Worm (Caenorhabditis elegans) whole organism, L1 larva: ENCODE results near the gene str-108.

Experiments
- C34B4.2 ChIP-seq: sonication (generic microtip); optimal IDR thresholded peaks from 2 replicates; lab custom pipeline; 2017; ENCODE audit warnings: mild to moderate bottlenecking, missing genetic modification characterization, missing compliant biosample characterization
- F16B12.6 ChIP-seq: fragments of 150-350 bp; optimal IDR thresholded peaks from 2 replicates; lab custom pipeline; 2014; ENCODE audit warnings: missing biosample characterization, missing genetic modification characterization
- Y116A8C.19 ChIP-seq: sonication (generic microtip); optimal IDR thresholded peaks from 2 replicates; lab custom pipeline; 2016; ENCODE audit warnings: missing compliant biosample characterization, missing genetic modification characterization, borderline replicate concordance
- aha-1 ChIP-seq: fragments of 150-350 bp; optimal IDR thresholded peaks from 2 replicates; lab custom pipeline; 2014; ENCODE audit warnings: missing biosample characterization, missing genetic modification characterization
- blmp-1 ChIP-seq: fragments of 150-350 bp; optimal IDR thresholded peaks from 2 replicates; lab custom pipeline; 2014; ENCODE audit warnings: missing biosample characterization, missing genetic modification characterization
- ceh-82 ChIP-seq, 3 experiments: fragments of 150-350 bp in 1 of 3; sonication (generic microtip) in 2 of 3; optimal IDR thresholded peaks; 2 replicates each; lab custom pipeline; 2014 to 2017; ENCODE audit warnings: missing biosample characterization in 3 of 3, missing genetic modification characterization in 3 of 3
- ceh-90 ChIP-seq: sonication (generic microtip); optimal IDR thresholded peaks from 2 replicates; lab custom pipeline; 2016; ENCODE audit warnings: missing genetic modification characterization, missing compliant biosample characterization
- ces-1 ChIP-seq: fragments of 150-350 bp; optimal IDR thresholded peaks from 2 replicates; lab custom pipeline; 2014; ENCODE audit warnings: missing biosample characterization, missing genetic modification reagents, missing genetic modification characterization
- dpl-1 ChIP-seq, 3 experiments: fragments of 150-350 bp in 2 of 3; sonication (generic microtip) in 1 of 3; optimal IDR thresholded peaks; 2 replicates each; lab custom pipeline; 2014 to 2017; ENCODE audit warnings: missing biosample characterization in 3 of 3, missing genetic modification characterization in 3 of 3, missing genetic modification reagents in 3 of 3
- efl-3 ChIP-seq: fragments of 200-800 bp; sonication (Bioruptor generic); optimal IDR thresholded peaks from 2 replicates; lab custom pipeline; 2018; ENCODE audit warnings: mild to moderate bottlenecking, missing genetic modification characterization, missing compliant biosample characterization
- egl-27 ChIP-seq, 2 experiments: fragments of 150-350 bp in 1 of 2; sonication (generic microtip); optimal IDR thresholded peaks; 3 replicates each; lab custom pipeline; 2017 to 2018; ENCODE audit warnings: missing biosample characterization in 2 of 2, missing genetic modification characterization in 2 of 2, missing genetic modification reagents in 2 of 2
- elt-3 ChIP-seq, 6 experiments: fragments of 150-350 bp in 1 of 6; sonication (generic microtip); optimal IDR thresholded peaks; 2 replicates each; lab custom pipeline; 2017 to 2018; ENCODE audit warnings: missing biosample characterization in 6 of 6, missing genetic modification characterization in 6 of 6, inconsistent platforms in 1 of 6
- ets-5 ChIP-seq: fragments of 200-800 bp; sonication (Bioruptor generic); IDR thresholded peaks from 2 replicates; pipeline ENCODE4 v1.3.6; 2022; ENCODE audit warnings: missing genetic modification characterization, missing compliant biosample characterization
- fkh-10 ChIP-seq: sonication (generic microtip); optimal IDR thresholded peaks from 2 replicates; lab custom pipeline; 2017; ENCODE audit warnings: missing biosample characterization, missing genetic modification reagents, missing genetic modification characterization
- fkh-4 ChIP-seq: sonication (generic microtip); optimal IDR thresholded peaks from 2 replicates; lab custom pipeline; 2016; ENCODE audit warnings: missing compliant biosample characterization, missing genetic modification characterization, borderline replicate concordance
- fos-1 ChIP-seq: fragments of 150-350 bp; optimal IDR thresholded peaks from 2 replicates; lab custom pipeline; 2014; ENCODE audit warnings: missing biosample characterization, missing genetic modification characterization
- grh-1 ChIP-seq: fragments of 200-800 bp; sonication (Bioruptor generic); IDR thresholded peaks from 2 replicates; pipeline ENCODE4 v1.3.6; 2022; ENCODE audit warnings: missing genetic modification reagents, missing genetic modification characterization, missing compliant biosample characterization
- hpl-2 ChIP-seq: fragments of 150-350 bp; optimal IDR thresholded peaks from 2 replicates; lab custom pipeline; 2014; ENCODE audit warnings: missing biosample characterization, missing genetic modification reagents, missing genetic modification characterization
- jun-1 ChIP-seq: fragments of 150-350 bp; optimal IDR thresholded peaks from 2 replicates; lab custom pipeline; 2014; ENCODE audit warnings: missing biosample characterization, missing genetic modification reagents, missing genetic modification characterization
- lin-13 ChIP-seq: fragments of 150-350 bp; optimal IDR thresholded peaks from 2 replicates; lab custom pipeline; 2014; ENCODE audit warnings: missing biosample characterization, missing genetic modification reagents, missing genetic modification characterization
- lin-14 ChIP-seq: fragments of 200-800 bp; sonication (Bioruptor generic); optimal IDR thresholded peaks from 2 replicates; lab custom pipeline; 2018; ENCODE audit warnings: mild to moderate bottlenecking, missing genetic modification characterization, moderate library complexity, missing compliant biosample characterization
- lin-15B ChIP-seq: fragments of 150-350 bp; sonication (generic microtip); optimal IDR thresholded peaks from 3 replicates; lab custom pipeline; 2014; ENCODE audit warnings: missing biosample characterization, missing genetic modification characterization
- lsy-2 ChIP-seq, 2 experiments: fragments of 150-350 bp; optimal IDR thresholded peaks; 2 replicates each; lab custom pipeline; 2014; ENCODE audit warnings: missing biosample characterization in 2 of 2, missing genetic modification characterization in 2 of 2
- mab-9 ChIP-seq: fragments of 200-800 bp; sonication (Bioruptor generic); IDR thresholded peaks from 2 replicates; pipeline ENCODE4 v1.3.6; 2022; ENCODE audit warnings: missing genetic modification reagents, missing genetic modification characterization, missing compliant biosample characterization
- mef-2 ChIP-seq: fragments of 150-350 bp; optimal IDR thresholded peaks from 2 replicates; lab custom pipeline; 2014; ENCODE audit warnings: missing biosample characterization, missing genetic modification characterization
- nhr-12 ChIP-seq: sonication (generic microtip); optimal IDR thresholded peaks from 2 replicates; lab custom pipeline; 2017; ENCODE audit warnings: missing biosample characterization, missing genetic modification characterization
- nhr-19 ChIP-seq: fragments of 200-800 bp; sonication (Bioruptor generic); conservative IDR thresholded peaks from 2 replicates; pipeline ENCODE4 v1.3.6; 2022; ENCODE audit warnings: missing genetic modification characterization, missing compliant biosample characterization
- nhr-20 ChIP-seq: sonication (generic microtip); optimal IDR thresholded peaks from 2 replicates; lab custom pipeline; 2016; ENCODE audit warnings: mild to moderate bottlenecking, missing genetic modification characterization, missing compliant biosample characterization
- nhr-237 ChIP-seq: fragments of 150-350 bp; optimal IDR thresholded peaks from 2 replicates; lab custom pipeline; 2014; ENCODE audit warnings: missing biosample characterization, missing genetic modification characterization
- nhr-47 ChIP-seq: sonication (generic microtip); optimal IDR thresholded peaks from 2 replicates; lab custom pipeline; 2016; ENCODE audit warnings: mild to moderate bottlenecking, missing genetic modification characterization, moderate library complexity, missing compliant biosample characterization
- nhr-76 ChIP-seq: sonication (generic microtip); optimal IDR thresholded peaks from 2 replicates; lab custom pipeline; 2017; ENCODE audit warnings: missing biosample characterization, missing genetic modification characterization
- nhr-84 ChIP-seq: sonication (generic microtip); optimal IDR thresholded peaks from 2 replicates; lab custom pipeline; 2017; ENCODE audit warnings: missing biosample characterization, missing genetic modification characterization
- nhr-85 ChIP-seq: sonication (generic microtip); peaks from one replicate; lab custom pipeline; 2016; ENCODE audit warnings: missing genetic modification characterization, inconsistent platforms, missing compliant biosample characterization
- rnt-1 ChIP-seq: sonication (generic microtip); optimal IDR thresholded peaks from 2 replicates; lab custom pipeline; 2016; ENCODE audit warnings: mild to moderate bottlenecking, missing genetic modification characterization, moderate library complexity, missing compliant biosample characterization
- skn-1 ChIP-seq: fragments of 150-350 bp; optimal IDR thresholded peaks from 2 replicates; lab custom pipeline; 2014; ENCODE audit warnings: missing biosample characterization, missing genetic modification characterization
- snu-23 ChIP-seq: sonication (generic microtip); optimal IDR thresholded peaks from 2 replicates; lab custom pipeline; 2016; ENCODE audit warnings: missing genetic modification characterization, missing compliant biosample characterization
- sox-4 ChIP-seq: sonication (generic microtip); optimal IDR thresholded peaks from 2 replicates; lab custom pipeline; 2016; ENCODE audit warnings: missing genetic modification characterization, missing compliant biosample characterization
- sup-37 ChIP-seq: fragments of 200-800 bp; sonication (Bioruptor generic); optimal IDR thresholded peaks from 2 replicates; lab custom pipeline; 2018; ENCODE audit warnings: mild to moderate bottlenecking, missing genetic modification characterization, missing compliant biosample characterization
- tbx-2 ChIP-seq: sonication (generic microtip); optimal IDR thresholded peaks from 2 replicates; lab custom pipeline; 2016; ENCODE audit warnings: missing genetic modification characterization, missing compliant biosample characterization
- tlp-1 ChIP-seq: fragments of 150-350 bp; optimal IDR thresholded peaks from 2 replicates; lab custom pipeline; 2014; ENCODE audit warnings: missing biosample characterization, missing genetic modification characterization
- unc-130 ChIP-seq: fragments of 150-350 bp; optimal IDR thresholded peaks from 2 replicates; lab custom pipeline; 2017; ENCODE audit warnings: missing biosample characterization, missing genetic modification characterization, inconsistent platforms
- vab-15 ChIP-seq: sonication (generic microtip); optimal IDR thresholded peaks from 2 replicates; lab custom pipeline; 2017; ENCODE audit warnings: missing genotype, mild to moderate bottlenecking, missing genetic modification characterization, missing compliant biosample characterization
- zag-1 ChIP-seq: fragments of 150-350 bp; optimal IDR thresholded peaks from 2 replicates; lab custom pipeline; 2014; ENCODE audit warnings: missing biosample characterization, missing genetic modification characterization
- zip-4 ChIP-seq: fragments of 200-800 bp; sonication (Bioruptor generic); optimal IDR thresholded peaks from 2 replicates; lab custom pipeline; 2018; ENCODE audit warnings: mild to moderate bottlenecking, missing genetic modification characterization, moderate library complexity, missing compliant biosample characterization
- ztf-11 ChIP-seq, 2 experiments: sonication (generic microtip); optimal IDR thresholded peaks; 2 replicates each; lab custom pipeline; 2016 to 2017; ENCODE audit warnings: missing genetic modification characterization in 2 of 2, missing biosample characterization in 1 of 2, missing compliant biosample characterization in 1 of 2

The str-108 gene

ce11 chrV:16209837-16210236 lies 43.8 kb downstream of the str-108 start, which contains the start of gene oac-15:
Gene oac-15, minus strand, starts transcription at chrV:16209937.
- no peak for TF ChIP-seq fos-1
- no peak for TF ChIP-seq ceh-82 (tag; optimal IDR thresholded peaks at IDR 0.05; lab: Kevin White, UChicago)
- TF ChIP-seq blmp-1 (tag; lab: Kevin White, UChicago): no peak
- TF ChIP-seq lsy-2 (tag; optimal IDR thresholded peaks at IDR 0.05; lab: Kevin White, UChicago): no peak
- no peak for TF ChIP-seq rnt-1 (tag; lab: Kevin White, UChicago)
- no peak for TF ChIP-seq skn-1 (tag; lab: Kevin White, UChicago)

- TF ChIP-seq F16B12.6 (tag; lab: Kevin White, UChicago) (no peak), dpl-1 (GFP tag; optimal IDR thresholded peaks at IDR 0.05; lab: Kevin White, UChicago) (no peak), mef-2 (tag; lab: Kevin White, UChicago) (no peak), egl-27 (tag; optimal IDR thresholded peaks at IDR 0.05; lab: Kevin White, UChicago) (no peak), nhr-237 (no peak), vab-15 (tag; lab: Kevin White, UChicago) (no peak), ztf-11 (tag; optimal IDR thresholded peaks at IDR 0.05; lab: Kevin White, UChicago) (no peak)
Observed at ce11 chrV:16210257-16211002, 44.4 kb downstream of the str-108 start, which contains the start of gene F11A5.16. Gene F11A5.16, plus strand, starts transcription at chrV:16210952.

ce11 chrV:16211713-16212112 lies 45.7 kb downstream of the str-108 start:
- TF ChIP-seq elt-3 (tag; optimal IDR thresholded peaks at IDR 0.05; lab: Kevin White, UChicago) (peak in 4 of 6 experiments; percentile 30 to 88 (median 60)), nhr-85 (tag; lab: Kevin White, UChicago) (peak; percentile 46), sox-4 (tag; lab: Kevin White, UChicago) (no peak), nhr-237 (no peak), nhr-84 (tag; lab: Kevin White, UChicago) (no peak), fkh-4 (no peak), blmp-1 (tag; lab: Kevin White, UChicago) (peak; percentile 54), jun-1 (tag; lab: Kevin White, UChicago) (no peak), vab-15 (tag; lab: Kevin White, UChicago) (no peak), ets-5 (GFP tag; lab: Robert Waterston, UW) (no peak), tbx-2 (no peak), lin-15B (tag; lab: Kevin White, UChicago) (no peak), lin-13 (GFP tag; lab: Kevin White, UChicago) (no peak), zip-4 (GFP tag; lab: Kevin White, UChicago) (no peak), fkh-10 (GFP tag; lab: Kevin White, UChicago) (no peak), lin-14 (GFP tag; lab: Kevin White, UChicago) (no peak)

ce11 chrV:16213323-16213722 lies 47.3 kb downstream of the str-108 start:
- TF ChIP-seq nhr-76 (tag; lab: Kevin White, UChicago) (no peak), dpl-1 (GFP tag; optimal IDR thresholded peaks at IDR 0.05; lab: Kevin White, UChicago) (peak in 1 of 3 experiments; percentile 3), nhr-84 (tag; lab: Kevin White, UChicago) (no peak), efl-3 (no peak), unc-130 (tag; lab: Kevin White, UChicago) (no peak), ceh-90 (tag; lab: Kevin White, UChicago) (no peak), aha-1 (tag; lab: Kevin White, UChicago) (no peak), nhr-20 (peak; percentile 86), tlp-1 (no peak), nhr-12 (tag; lab: Kevin White, UChicago) (no peak), zag-1 (tag; lab: Kevin White, UChicago) (no peak), sup-37 (no peak), lsy-2 (tag; optimal IDR thresholded peaks at IDR 0.05; lab: Kevin White, UChicago) (peak in 1 of 2 experiments; percentile 14), nhr-237 (no peak), lin-15B (tag; lab: Kevin White, UChicago) (no peak), nhr-85 (tag; lab: Kevin White, UChicago) (peak; percentile 96), mab-9 (GFP tag; lab: Robert Waterston, UW) (no peak), C34B4.2 (no peak), nhr-47 (tag; lab: Kevin White, UChicago) (no peak), ces-1 (GFP tag; lab: Kevin White, UChicago) (no peak), fos-1 (no peak), snu-23 (GFP tag; lab: Kevin White, UChicago) (peak; percentile 64), grh-1 (peak; percentile 39; the same call in 1 of the 2 replicates), nhr-19 (peak; percentile 75), elt-3 (tag; optimal IDR thresholded peaks at IDR 0.05; lab: Kevin White, UChicago) (peak in 5 of 6 experiments; percentile 67 to 92 (median 79)), hpl-2 (GFP tag; lab: Kevin White, UChicago) (no peak), Y116A8C.19 (tag; lab: Kevin White, UChicago) (no peak)
